Fruit fly (Drosophila melanogaster) whole organism, embryonic: ENCODE measurements around the gene Ltn1.

Experiments
- Awh ChIP-seq: fragments of 200-800 bp; sonication (Bioruptor generic); IDR thresholded peaks from 2 replicates; pipeline ENCODE4, ENCODE4 v1.3.6; 2022; ENCODE audit warnings: missing biosample characterization, missing genetic modification characterization
- Blimp-1 ChIP-seq: fragments of 200-800 bp; sonication (Bioruptor generic); optimal IDR thresholded peaks from 3 replicates; lab custom pipeline; 2018; ENCODE audit warnings: missing biosample characterization, missing genetic modification characterization, mild to moderate bottlenecking, moderate library complexity, missing genetic modification reagents
- CG10366 ChIP-seq: fragments of 200-800 bp; sonication (Bioruptor generic); IDR thresholded peaks from 2 replicates; pipeline ENCODE4 v1.3.6; 2022; ENCODE audit warnings: missing biosample characterization, missing genetic modification characterization
- CG10565 ChIP-seq: fragments of 200-800 bp; sonication (Bioruptor generic); optimal IDR thresholded peaks from 3 replicates; lab custom pipeline; 2016; ENCODE audit warnings: missing biosample characterization, mild to moderate bottlenecking, missing genetic modification characterization
- CG11247 ChIP-seq: fragments of 200-800 bp; sonication (Bioruptor generic); IDR thresholded peaks from 2 replicates; pipeline ENCODE4 v1.3.6; 2022; ENCODE audit warnings: missing biosample characterization, missing genetic modification characterization
- CG12155 ChIP-seq: fragments of 200-800 bp; sonication (Bioruptor generic); optimal IDR thresholded peaks from 3 replicates; lab custom pipeline; 2016; ENCODE audit warnings: missing biosample characterization, missing genetic modification characterization
- CG12769 ChIP-seq: fragments of 200-800 bp; sonication (Bioruptor generic); optimal IDR thresholded peaks from 2 replicates; lab custom pipeline; 2019; ENCODE audit warnings: missing biosample characterization, mild to moderate bottlenecking, missing genetic modification characterization, moderate library complexity
- CG13894 ChIP-seq: fragments of 200-800 bp; sonication (Bioruptor generic); optimal IDR thresholded peaks from 3 replicates; lab custom pipeline; 2018; ENCODE audit warnings: missing biosample characterization, mild to moderate bottlenecking, missing genetic modification characterization, moderate library complexity
- CG15601 ChIP-seq: fragments of 200-800 bp; sonication (Bioruptor generic); optimal IDR thresholded peaks from 3 replicates; lab custom pipeline; 2019; ENCODE audit warnings: missing biosample characterization, mild to moderate bottlenecking, missing genetic modification characterization, moderate library complexity
- CG16779 ChIP-seq: fragments of 200-800 bp; sonication (Bioruptor generic); IDR thresholded peaks from 2 replicates; pipeline ENCODE4 v1.3.6; 2022; ENCODE audit warnings: missing biosample characterization, missing genetic modification characterization
- CG31224 ChIP-seq: fragments of 200-800 bp; sonication (Bioruptor generic); IDR thresholded peaks from 2 replicates; pipeline ENCODE4 v1.3.6; 2022; ENCODE audit warnings: missing biosample characterization, missing genetic modification characterization
- CG32532 ChIP-seq: fragments of 200-800 bp; sonication (Bioruptor generic); IDR thresholded peaks from 2 replicates; pipeline ENCODE4 v1.3.6; 2022; ENCODE audit warnings: missing biosample characterization, missing genetic modification characterization
- CG34422 ChIP-seq: fragments of 200-800 bp; sonication (Bioruptor generic); IDR thresholded peaks from 3 replicates; pipeline ENCODE4 v1.3.6; 2022; ENCODE audit warnings: missing biosample characterization, missing genetic modification characterization
- CG3995 ChIP-seq: fragments of 200-800 bp; sonication (Bioruptor generic); optimal IDR thresholded peaks from 3 replicates; lab custom pipeline; 2016; ENCODE audit warnings: missing biosample characterization, missing genetic modification characterization
- CG6689 ChIP-seq: fragments of 200-800 bp; sonication (Bioruptor generic); IDR thresholded peaks from 2 replicates; pipeline ENCODE4 v1.3.6; 2022; ENCODE audit warnings: missing biosample characterization, missing genetic modification characterization
- CG7745 ChIP-seq: fragments of 200-800 bp; sonication (Bioruptor generic); optimal IDR thresholded peaks from 2 replicates; lab custom pipeline; 2018; ENCODE audit warnings: missing biosample characterization, mild to moderate bottlenecking, missing genetic modification characterization, moderate library complexity
- E2f2 ChIP-seq: fragments of 200-800 bp; sonication (Bioruptor generic); IDR thresholded peaks from 2 replicates; pipeline ENCODE4 v1.3.6; 2022; ENCODE audit warnings: missing biosample characterization, missing genetic modification characterization
- H2.0 ChIP-seq: fragments of 200-800 bp; sonication (Bioruptor generic); IDR thresholded peaks from 2 replicates; pipeline ENCODE4 v1.3.6; 2022; ENCODE audit warnings: missing biosample characterization, missing genetic modification characterization
- Hey ChIP-seq: fragments of 200-800 bp; sonication (Bioruptor generic); optimal IDR thresholded peaks from 3 replicates; lab custom pipeline; 2018; ENCODE audit warnings: missing biosample characterization, mild to moderate bottlenecking, missing genetic modification characterization
- Hr39 ChIP-seq: fragments of >200 bp; optimal IDR thresholded peaks from 2 replicates; lab custom pipeline; 2017
- MESR4 ChIP-seq: fragments of 200-800 bp; sonication (Bioruptor generic); optimal IDR thresholded peaks from 2 replicates; lab custom pipeline; 2018; ENCODE audit warnings: missing biosample characterization, mild to moderate bottlenecking, missing genetic modification characterization, moderate library complexity
- Med ChIP-seq: fragments of 200-800 bp; sonication (Bioruptor generic); peaks from one replicate; lab custom pipeline; 2016; ENCODE audit warnings: missing biosample characterization, missing genetic modification characterization, mild to moderate bottlenecking, inconsistent platforms, moderate library complexity
- Meics ChIP-seq: fragments of 200-800 bp; sonication (Bioruptor generic); optimal IDR thresholded peaks from 2 replicates; lab custom pipeline; 2017; ENCODE audit warnings: missing biosample characterization, mild to moderate bottlenecking, missing genetic modification characterization
- Nf-YC ChIP-seq: fragments of 200-800 bp; optimal IDR thresholded peaks from 3 replicates; lab custom pipeline; 2019; ENCODE audit warnings: missing biosample characterization, mild to moderate bottlenecking, missing genetic modification characterization, moderate library complexity
- Pdp1 ChIP-seq, 2 experiments: fragments of 200-800 bp; sonication (Bioruptor generic); optimal IDR thresholded peaks; 3 replicates each; lab custom pipeline; 2016; ENCODE audit warnings: missing biosample characterization in 2 of 2, missing genetic modification characterization in 2 of 2, mild to moderate bottlenecking in 1 of 2, moderate library complexity in 1 of 2
- Six4 ChIP-seq: fragments of 200-800 bp; sonication (Bioruptor generic); optimal IDR thresholded peaks from 2 replicates; lab custom pipeline; 2016; ENCODE audit warnings: missing biosample characterization, missing genetic modification characterization
- TFAM ChIP-seq: fragments of 200-800 bp; sonication (Bioruptor generic); optimal IDR thresholded peaks from 2 replicates; lab custom pipeline; 2017; ENCODE audit warnings: missing biosample characterization, missing genetic modification characterization, inconsistent platforms
- aop ChIP-seq: fragments of 200-800 bp; sonication (Bioruptor generic); IDR thresholded peaks from 2 replicates; pipeline ENCODE4 v1.3.6; 2022; ENCODE audit warnings: missing biosample characterization, missing genetic modification characterization
- ara ChIP-seq: fragments of 200-800 bp; sonication (Bioruptor generic); IDR thresholded peaks from 2 replicates; pipeline ENCODE4 v1.3.6; 2022; ENCODE audit warnings: missing biosample characterization, missing genetic modification characterization
- az2 ChIP-seq: fragments of 200-800 bp; sonication (Bioruptor generic); optimal IDR thresholded peaks from 3 replicates; lab custom pipeline; 2016; ENCODE audit warnings: missing biosample characterization, missing genetic modification characterization
- bigmax ChIP-seq: fragments of 200-800 bp; sonication (Bioruptor generic); optimal IDR thresholded peaks from 2 replicates; lab custom pipeline; 2018; ENCODE audit warnings: missing biosample characterization, mild to moderate bottlenecking, missing genetic modification characterization
- cato ChIP-seq: fragments of 200-800 bp; sonication (Bioruptor generic); optimal IDR thresholded peaks from 2 replicates; lab custom pipeline; 2016; ENCODE audit warnings: missing biosample characterization, missing genetic modification characterization, borderline replicate concordance
- corto ChIP-seq: fragments of 200-800 bp; sonication (Bioruptor generic); optimal IDR thresholded peaks from 2 replicates; lab custom pipeline; 2016; ENCODE audit warnings: missing biosample characterization, mild to moderate bottlenecking, missing genetic modification characterization, moderate library complexity
- eve ChIP-seq, 2 experiments: fragments of >200 bp; optimal IDR thresholded peaks; 2 replicates each; lab custom pipeline; 2017; ENCODE audit warnings: missing biosample characterization in 2 of 2, missing genetic modification characterization in 2 of 2
- ftz-f1 ChIP-seq: fragments of 200-800 bp; sonication (Bioruptor generic); optimal IDR thresholded peaks from 2 replicates; lab custom pipeline; 2016; ENCODE audit warnings: missing biosample characterization, missing genetic modification characterization
- gce ChIP-seq: fragments of 200-800 bp; sonication (Bioruptor generic); IDR thresholded peaks from 3 replicates; pipeline ENCODE4 v1.3.6; 2022; ENCODE audit warnings: missing biosample characterization, missing genetic modification characterization
- grau ChIP-seq: fragments of 200-800 bp; optimal IDR thresholded peaks from 3 replicates; lab custom pipeline; 2019; ENCODE audit warnings: missing biosample characterization, mild to moderate bottlenecking, missing genetic modification characterization, moderate library complexity
- gsb ChIP-seq: fragments of 200-800 bp; sonication (Bioruptor generic); IDR thresholded peaks from 2 replicates; pipeline ENCODE4 v1.3.6; 2022; ENCODE audit warnings: missing biosample characterization, missing genetic modification characterization
- ken ChIP-seq: fragments of 200-800 bp; sonication (Bioruptor generic); IDR thresholded peaks from 3 replicates; pipeline ENCODE4 v1.3.6; 2022; ENCODE audit warnings: missing biosample characterization, missing genetic modification characterization
- pfk ChIP-seq: fragments of 200-800 bp; sonication (Bioruptor generic); optimal IDR thresholded peaks from 2 replicates; lab custom pipeline; 2018; ENCODE audit warnings: missing biosample characterization, mild to moderate bottlenecking, missing genetic modification characterization, moderate library complexity
- pita ChIP-seq: fragments of 200-800 bp; sonication (Bioruptor generic); optimal IDR thresholded peaks from 2 replicates; lab custom pipeline; 2017; ENCODE audit warnings: missing biosample characterization, mild to moderate bottlenecking, missing genetic modification characterization
- scrt ChIP-seq: fragments of 200-800 bp; sonication (Bioruptor generic); optimal IDR thresholded peaks from 2 replicates; lab custom pipeline; 2018; ENCODE audit warnings: missing biosample characterization, mild to moderate bottlenecking, missing genetic modification characterization, moderate library complexity
- sd ChIP-seq: fragments of 200-800 bp; sonication (Bioruptor generic); optimal IDR thresholded peaks from 3 replicates; lab custom pipeline; 2018; ENCODE audit warnings: missing biosample characterization, mild to moderate bottlenecking, missing genetic modification characterization, moderate library complexity
- sens ChIP-seq: fragments of 200-800 bp; sonication (Bioruptor generic); peaks from one replicate; lab custom pipeline; 2016; ENCODE audit warnings: missing biosample characterization, missing genetic modification characterization
- seq ChIP-seq: fragments of 200-800 bp; sonication (Bioruptor generic); IDR thresholded peaks from 2 replicates; pipeline ENCODE4 v1.3.6; 2022; ENCODE audit warnings: missing biosample characterization, missing genetic modification characterization
- slp2 ChIP-seq: fragments of 200-800 bp; sonication (Bioruptor generic); optimal IDR thresholded peaks from 2 replicates; lab custom pipeline; 2016; ENCODE audit warnings: missing biosample characterization, missing genetic modification characterization
- sug ChIP-seq: fragments of 200-800 bp; optimal IDR thresholded peaks from 2 replicates; lab custom pipeline; 2019; ENCODE audit warnings: missing biosample characterization, mild to moderate bottlenecking, missing genetic modification characterization, moderate library complexity
- vfl ChIP-seq: fragments of 200-800 bp; sonication (Bioruptor generic); optimal IDR thresholded peaks from 2 replicates; lab custom pipeline; 2016; ENCODE audit warnings: missing biosample characterization, missing genetic modification characterization
- vvl ChIP-seq: fragments of 200-800 bp; sonication (Bioruptor generic); IDR thresholded peaks from 2 replicates; pipeline ENCODE4 v1.3.6; 2022; ENCODE audit warnings: missing biosample characterization, missing genetic modification characterization
- zen ChIP-seq: fragments of 200-800 bp; sonication (Bioruptor generic); optimal IDR thresholded peaks from 3 replicates; lab custom pipeline; 2018; ENCODE audit warnings: missing biosample characterization, mild to moderate bottlenecking, missing genetic modification characterization, moderate library complexity

The Ltn1 gene

dm6 chr3L:19564905-19565700 lies 13.0 kb upstream of the Ltn1 start:
- TF ChIP-seq CG6689 (GFP tag; lab: Robert Waterston, UW): no peak
- 0 out of 3 replicates have a peak, but pooled peaks have one; percentile 18 for TF ChIP-seq ken (GFP tag; lab: Robert Waterston, UW)
- no peak for TF ChIP-seq CG32532 (GFP tag; lab: Robert Waterston, UW)
- TF ChIP-seq Six4: no peak
- TF ChIP-seq grau (tag; lab: Kevin White, UChicago): no peak
- no peak for TF ChIP-seq CG12155 (GFP tag; lab: Kevin White, UChicago)
- TF ChIP-seq E2f2 (GFP tag; lab: Robert Waterston, UW): no peak
- TF ChIP-seq CG7745 (tag; lab: Kevin White, UChicago): no peak
- no peak for TF ChIP-seq Hey (tag; lab: Kevin White, UChicago)
- TF ChIP-seq CG11247 (GFP tag; lab: Robert Waterston, UW): no peak
- TF ChIP-seq corto (GFP tag; lab: Kevin White, UChicago): no peak
- peak in 1 of 2 experiments; percentile 65 for TF ChIP-seq Pdp1 (GFP tag; optimal IDR thresholded peaks at IDR 0.05; lab: Kevin White, UChicago)
- no peak for TF ChIP-seq CG16779 (GFP tag; lab: Robert Waterston, UW)
- TF ChIP-seq CG10366 (GFP tag; lab: Robert Waterston, UW): 0 out of 2 replicates have a peak, but pooled peaks have one; percentile 8
- TF ChIP-seq pita (GFP tag; lab: Kevin White, UChicago): no peak
- no peak for TF ChIP-seq vfl (GFP tag; lab: Kevin White, UChicago)
- no peak for TF ChIP-seq CG15601 (tag; lab: Kevin White, UChicago)
- TF ChIP-seq cato: no peak
- TF ChIP-seq CG3995 (GFP tag; lab: Kevin White, UChicago): no peak
- peak; percentile 50 for TF ChIP-seq Med (GFP tag; lab: Kevin White, UChicago)
- TF ChIP-seq eve (GFP tag; optimal IDR thresholded peaks at IDR 0.05; lab: Kevin White, UChicago): peak in 1 of 2 experiments; percentile 75
- TF ChIP-seq zen: no peak
- TF ChIP-seq sug (tag; lab: Kevin White, UChicago): peak; percentile 73
- TF ChIP-seq ara (GFP tag; lab: Robert Waterston, UW): no peak
- no peak for TF ChIP-seq H2.0 (GFP tag; lab: Robert Waterston, UW)
- TF ChIP-seq MESR4 (GFP tag; lab: Kevin White, UChicago): no peak
- TF ChIP-seq gsb (GFP tag; lab: Robert Waterston, UW): no peak
- peak; percentile 75 for TF ChIP-seq Awh
- peak; percentile 62 for TF ChIP-seq Blimp-1 (GFP tag; lab: Kevin White, UChicago)
- TF ChIP-seq sens: peak; percentile 48
- TF ChIP-seq TFAM (GFP tag; lab: Kevin White, UChicago): no peak
- no peak for TF ChIP-seq CG10565 (GFP tag; lab: Kevin White, UChicago)

dm6 chr3L:19563014-19563413 lies 10.9 kb upstream of the Ltn1 start:
- TF ChIP-seq Nf-YC (tag; lab: Kevin White, UChicago) (no peak), CG12155 (GFP tag; lab: Kevin White, UChicago) (no peak), CG31224 (peak; percentile 73), seq (GFP tag; lab: Robert Waterston, UW) (no peak), Hr39 (lab: Kevin White, UChicago) (no peak), CG34422 (GFP tag; lab: Robert Waterston, UW) (peak; percentile 12; the same call in 1 of the 3 replicates), az2 (GFP tag; lab: Kevin White, UChicago) (no peak), ftz-f1 (no peak), sd (tag; lab: Kevin White, UChicago) (peak; percentile 55), gce (no peak), CG13894 (tag; lab: Kevin White, UChicago) (peak; percentile 99), pfk (GFP tag; lab: Kevin White, UChicago) (no peak), CG12769 (tag; lab: Kevin White, UChicago) (peak; percentile 45), slp2 (no peak), scrt (no peak), bigmax (GFP tag; lab: Kevin White, UChicago) (no peak), vvl (GFP tag; lab: Robert Waterston, UW) (peak; percentile 24; the same call in 1 of the 2 replicates), aop (no peak), Meics (GFP tag; lab: Kevin White, UChicago) (no peak)
